Worm (Caenorhabditis elegans) whole organism, L1 larva: ENCODE measurements around the gene T16G1.2.

ENCODE experiments used
- C16A3.4 ChIP-seq: fragments of 150-350 bp; optimal IDR thresholded peaks from 2 replicates; lab custom pipeline; 2014; ENCODE audit warnings: missing biosample characterization, missing genetic modification characterization
- F16B12.6 ChIP-seq: fragments of 150-350 bp; optimal IDR thresholded peaks from 2 replicates; lab custom pipeline; 2014; ENCODE audit warnings: missing biosample characterization, missing genetic modification characterization
- alr-1 ChIP-seq: fragments of 200-800 bp; sonication (Bioruptor generic); optimal IDR thresholded peaks from 2 replicates; lab custom pipeline; 2018; ENCODE audit warnings: borderline replicate concordance, mild to moderate bottlenecking, missing genetic modification characterization, missing compliant biosample characterization
- ama-1 ChIP-seq: fragments of 150-350 bp; optimal IDR thresholded peaks from 2 replicates; lab custom pipeline; 2014
- ceh-82 ChIP-seq, 3 experiments: fragments of 150-350 bp in 1 of 3; sonication (generic microtip) in 2 of 3; optimal IDR thresholded peaks; 2 replicates each; lab custom pipeline; 2014 to 2017; ENCODE audit warnings: missing biosample characterization in 3 of 3, missing genetic modification characterization in 3 of 3
- ceh-88 ChIP-seq: fragments of 200-800 bp; sonication (Bioruptor generic); IDR thresholded peaks from 2 replicates; pipeline ENCODE4 v1.3.6; 2022; ENCODE audit warnings: missing genetic modification characterization, missing compliant biosample characterization
- ces-1 ChIP-seq: fragments of 150-350 bp; optimal IDR thresholded peaks from 2 replicates; lab custom pipeline; 2014; ENCODE audit warnings: missing biosample characterization, missing genetic modification reagents, missing genetic modification characterization
- dpl-1 ChIP-seq, 3 experiments: fragments of 150-350 bp in 2 of 3; sonication (generic microtip) in 1 of 3; optimal IDR thresholded peaks; 2 replicates each; lab custom pipeline; 2014 to 2017; ENCODE audit warnings: missing biosample characterization in 3 of 3, missing genetic modification characterization in 3 of 3, missing genetic modification reagents in 3 of 3
- efl-1 ChIP-seq, 4 experiments: fragments of 150-350 bp; optimal IDR thresholded peaks in 3 of 4; peaks in 1 of 4; 1 replicate in 1 of 4; 2 replicates in 3 of 4; lab custom pipeline; 2014; ENCODE audit warnings: missing biosample characterization in 2 of 4, missing genetic modification characterization in 2 of 4, missing genetic modification reagents in 2 of 4
- efl-3 ChIP-seq: fragments of 200-800 bp; sonication (Bioruptor generic); optimal IDR thresholded peaks from 2 replicates; lab custom pipeline; 2018; ENCODE audit warnings: mild to moderate bottlenecking, missing genetic modification characterization, missing compliant biosample characterization
- egl-13 ChIP-seq: sonication (generic microtip); optimal IDR thresholded peaks from 2 replicates; lab custom pipeline; 2016; ENCODE audit warnings: missing genotype, missing genetic modification reagents, missing genetic modification characterization, missing compliant biosample characterization
- elt-3 ChIP-seq, 6 experiments: fragments of 150-350 bp in 1 of 6; sonication (generic microtip); optimal IDR thresholded peaks; 2 replicates each; lab custom pipeline; 2017 to 2018; ENCODE audit warnings: missing biosample characterization in 6 of 6, missing genetic modification characterization in 6 of 6, inconsistent platforms in 1 of 6
- ets-5 ChIP-seq: fragments of 200-800 bp; sonication (Bioruptor generic); IDR thresholded peaks from 2 replicates; pipeline ENCODE4 v1.3.6; 2022; ENCODE audit warnings: missing genetic modification characterization, missing compliant biosample characterization
- fos-1 ChIP-seq: fragments of 150-350 bp; optimal IDR thresholded peaks from 2 replicates; lab custom pipeline; 2014; ENCODE audit warnings: missing biosample characterization, missing genetic modification characterization
- lin-13 ChIP-seq: fragments of 150-350 bp; optimal IDR thresholded peaks from 2 replicates; lab custom pipeline; 2014; ENCODE audit warnings: missing biosample characterization, missing genetic modification reagents, missing genetic modification characterization
- lin-14 ChIP-seq: fragments of 200-800 bp; sonication (Bioruptor generic); optimal IDR thresholded peaks from 2 replicates; lab custom pipeline; 2018; ENCODE audit warnings: mild to moderate bottlenecking, missing genetic modification characterization, moderate library complexity, missing compliant biosample characterization
- lin-15B ChIP-seq: fragments of 150-350 bp; sonication (generic microtip); optimal IDR thresholded peaks from 3 replicates; lab custom pipeline; 2014; ENCODE audit warnings: missing biosample characterization, missing genetic modification characterization
- lin-35 ChIP-seq, 2 experiments: fragments of 150-350 bp; optimal IDR thresholded peaks; 2 replicates each; lab custom pipeline; 2014; ENCODE audit warnings: missing biosample characterization in 2 of 2, missing genetic modification characterization in 2 of 2, missing genetic modification reagents in 2 of 2
- lsy-2 ChIP-seq, 2 experiments: fragments of 150-350 bp; optimal IDR thresholded peaks; 2 replicates each; lab custom pipeline; 2014; ENCODE audit warnings: missing biosample characterization in 2 of 2, missing genetic modification characterization in 2 of 2
- mdl-1 ChIP-seq, 2 experiments: fragments of 150-350 bp; optimal IDR thresholded peaks; 2 replicates each; lab custom pipeline; 2014 to 2017; ENCODE audit warnings: missing biosample characterization in 2 of 2, missing genetic modification characterization in 2 of 2, inconsistent platforms in 1 of 2
- mep-1 ChIP-seq: fragments of 150-350 bp; optimal IDR thresholded peaks from 2 replicates; lab custom pipeline; 2014; ENCODE audit warnings: missing biosample characterization, missing genetic modification characterization
- nhr-19 ChIP-seq: fragments of 200-800 bp; sonication (Bioruptor generic); conservative IDR thresholded peaks from 2 replicates; pipeline ENCODE4 v1.3.6; 2022; ENCODE audit warnings: missing genetic modification characterization, missing compliant biosample characterization
- nhr-20 ChIP-seq: sonication (generic microtip); optimal IDR thresholded peaks from 2 replicates; lab custom pipeline; 2016; ENCODE audit warnings: mild to moderate bottlenecking, missing genetic modification characterization, missing compliant biosample characterization
- nhr-47 ChIP-seq: sonication (generic microtip); optimal IDR thresholded peaks from 2 replicates; lab custom pipeline; 2016; ENCODE audit warnings: mild to moderate bottlenecking, missing genetic modification characterization, moderate library complexity, missing compliant biosample characterization
- nhr-71 ChIP-seq: sonication (generic microtip); optimal IDR thresholded peaks from 2 replicates; lab custom pipeline; 2016; ENCODE audit warnings: mild to moderate bottlenecking, missing genetic modification characterization, moderate library complexity, missing compliant biosample characterization
- nhr-77 ChIP-seq: fragments of 150-350 bp; optimal IDR thresholded peaks from 2 replicates; lab custom pipeline; 2014; ENCODE audit warnings: missing biosample characterization, missing genetic modification characterization
- nhr-85 ChIP-seq: sonication (generic microtip); peaks from one replicate; lab custom pipeline; 2016; ENCODE audit warnings: missing genetic modification characterization, inconsistent platforms, missing compliant biosample characterization
- rnt-1 ChIP-seq: sonication (generic microtip); optimal IDR thresholded peaks from 2 replicates; lab custom pipeline; 2016; ENCODE audit warnings: mild to moderate bottlenecking, missing genetic modification characterization, moderate library complexity, missing compliant biosample characterization
- snpc-4 ChIP-seq: fragments of 150-350 bp; optimal IDR thresholded peaks from 2 replicates; lab custom pipeline; 2014; ENCODE audit warnings: missing biosample characterization, missing genetic modification characterization
- snu-23 ChIP-seq: sonication (generic microtip); optimal IDR thresholded peaks from 2 replicates; lab custom pipeline; 2016; ENCODE audit warnings: missing genetic modification characterization, missing compliant biosample characterization
- swsn-7 ChIP-seq: sonication (generic microtip); optimal IDR thresholded peaks from 2 replicates; lab custom pipeline; 2016; ENCODE audit warnings: missing genetic modification characterization, missing compliant biosample characterization
- tbx-2 ChIP-seq: sonication (generic microtip); optimal IDR thresholded peaks from 2 replicates; lab custom pipeline; 2016; ENCODE audit warnings: missing genetic modification characterization, missing compliant biosample characterization
- unc-130 ChIP-seq: fragments of 150-350 bp; optimal IDR thresholded peaks from 2 replicates; lab custom pipeline; 2017; ENCODE audit warnings: missing biosample characterization, missing genetic modification characterization, inconsistent platforms
- xbp-1 ChIP-seq: sonication (generic microtip); optimal IDR thresholded peaks from 2 replicates; lab custom pipeline; 2016; ENCODE audit warnings: missing genetic modification characterization, missing compliant biosample characterization

The T16G1.2 gene

ce11 chrV:12944775-12945174 lies 15.5 kb downstream of the T16G1.2 start, which contains the start of gene grl-2:
TSS of gene grl-2 (plus strand) at chrV:12945075.
- no peak for TF ChIP-seq elt-3 (tag; optimal IDR thresholded peaks at IDR 0.05; lab: Kevin White, UChicago)
- TF ChIP-seq alr-1 (tag; lab: Kevin White, UChicago) = no peak
- TF ChIP-seq nhr-85 (tag; lab: Kevin White, UChicago) = peak; percentile 62
- TF ChIP-seq ets-5 (GFP tag; lab: Robert Waterston, UW) = no peak
- TF ChIP-seq, all 84 proteins: peak for 1

- TF ChIP-seq nhr-19 (GFP tag; lab: Robert Waterston, UW) (no peak), nhr-71 (tag; lab: Kevin White, UChicago) (no peak), ceh-88 (GFP tag; lab: Robert Waterston, UW) (no peak), ama-1 (no peak), unc-130 (tag; lab: Kevin White, UChicago) (no peak), mep-1 (tag; lab: Kevin White, UChicago) (no peak)
Measured at ce11 chrV:12949607-12950006, 20.3 kb downstream of the T16G1.2 start, which contains the start of gene T16G1.13. TSS of gene T16G1.13 (plus strand) at chrV:12949907.

- TF ChIP-seq tbx-2 (tag; lab: Kevin White, UChicago) (peak; percentile 14), elt-3 (tag; optimal IDR thresholded peaks at IDR 0.05; lab: Kevin White, UChicago) (peak in 1 of 6 experiments; percentile 6), lin-15B (peak; percentile 12), mdl-1 (tag; optimal IDR thresholded peaks at IDR 0.05; lab: Kevin White, UChicago) (no peak), egl-13 (tag; lab: Kevin White, UChicago) (no peak), ceh-82 (tag; optimal IDR thresholded peaks at IDR 0.05; lab: Kevin White, UChicago) (peak in 2 of 3 experiments; percentile 21 to 47), snu-23 (GFP tag; lab: Kevin White, UChicago) (peak; percentile 56), F16B12.6 (tag; lab: Kevin White, UChicago) (peak; percentile 7), swsn-7 (tag; lab: Kevin White, UChicago) (peak; percentile 19), nhr-19 (GFP tag; lab: Robert Waterston, UW) (peak; percentile 27; the same call in 1 of the 2 replicates), nhr-71 (tag; lab: Kevin White, UChicago) (peak; percentile 49), lin-14 (GFP tag; lab: Kevin White, UChicago) (peak; percentile 77), fos-1 (tag; lab: Kevin White, UChicago) (no peak), lin-13 (GFP tag; lab: Kevin White, UChicago) (peak; percentile 22), nhr-77 (tag; lab: Kevin White, UChicago) (peak; percentile 30), lsy-2 (tag; optimal IDR thresholded peaks at IDR 0.05; lab: Kevin White, UChicago) (peak; percentile 41 to 67), efl-1 (optimal IDR thresholded peaks at IDR 0.05; lab: Kevin White, UChicago) (peak; percentile 58 to 65), efl-1 (GFP tag; optimal IDR thresholded peaks at IDR 0.05 in 1 of 2; lab: Kevin White, UChicago) (peak in 1 of 2 experiments; percentile 28), ces-1 (no peak), mep-1 (tag; lab: Kevin White, UChicago) (peak; percentile 43), efl-3 (GFP tag; lab: Kevin White, UChicago) (no peak), nhr-47 (tag; lab: Kevin White, UChicago) (peak; percentile 24), lin-35 (GFP tag; optimal IDR thresholded peaks at IDR 0.05; lab: Kevin White, UChicago) (peak; percentile 52 to 56), C16A3.4 (tag; lab: Kevin White, UChicago) (peak; percentile 9), snpc-4 (tag; lab: Kevin White, UChicago) (no peak), xbp-1 (tag; lab: Kevin White, UChicago) (peak; percentile 36), rnt-1 (tag; lab: Kevin White, UChicago) (peak; percentile 27), dpl-1 (GFP tag; optimal IDR thresholded peaks at IDR 0.05; lab: Kevin White, UChicago) (peak in 2 of 3 experiments; percentile 43 to 62), nhr-20 (tag; lab: Kevin White, UChicago) (peak; percentile 25), alr-1 (tag; lab: Kevin White, UChicago) (no peak)
Measured at ce11 chrV:12950812-12951528, 21.7 kb downstream of the T16G1.2 start, which contains the start of the genes T16G1.9 and T16G1.18. TSS of gene T16G1.9 (minus strand) at chrV:12950862. TSS of gene T16G1.18 (plus strand) at chrV:12951304.
